Comparison of ENCODE assay signal across 3 fruit fly cellular contexts in the genomic region with DNA sequence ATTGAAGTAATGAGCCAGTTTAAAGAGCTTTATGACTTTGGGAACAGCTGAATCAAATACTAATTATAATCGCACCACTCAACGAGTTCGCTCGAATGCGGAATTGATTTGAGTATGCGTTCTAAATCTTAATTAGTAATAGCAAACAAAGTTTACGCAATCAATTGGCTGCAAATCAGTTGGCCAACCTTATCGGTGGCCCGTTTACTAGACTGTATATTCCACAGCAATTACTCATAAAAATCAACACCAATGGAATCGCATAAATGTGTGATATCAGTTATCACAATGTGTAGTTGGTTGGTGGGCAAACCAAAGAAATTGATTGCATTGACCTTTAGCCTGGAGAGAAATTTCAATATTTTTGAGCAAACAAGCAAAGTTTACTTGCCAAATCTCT.
A peak's percentile ranks its signal among the peaks of the same experiment; 100 is the strongest.
TF ChIP-seq lines count a peak whose summit lies in the region.

No protein-coding gene starts in this region.

- no peak for TF ChIP-seq CTCF in whole organism, embryonic (GFP tag; optimal IDR thresholded peaks at IDR 0.05; lab: Kevin White, UChicago)

TF ChIP-seq in whole organism, adult, 20 proteins besides CTCF, POLR2A, EP300 and RAD21:
- TF ChIP-seq cnc (optimal IDR thresholded peaks at IDR 0.05; lab: Kevin White, UChicago) (no peak), CG12768 (GFP tag; optimal IDR thresholded peaks at IDR 0.05; lab: Kevin White, UChicago) (peak; percentile 24), kay (GFP tag; lab: Kevin White, UChicago; ENCODE audit: borderline replicate concordance) (peak; percentile 86), CG7045 (GFP tag; optimal IDR thresholded peaks at IDR 0.05; lab: Kevin White, UChicago) (peak; percentile 16), cic (GFP tag; optimal IDR thresholded peaks at IDR 0.05; lab: Kevin White, UChicago) (peak; percentile 53)

TF ChIP-seq in whole organism, embryonic, 481 proteins besides CTCF, POLR2A, EP300 and RAD21:
- TF ChIP-seq onecut (GFP tag; IDR thresholded peaks at IDR 0.05; lab: Robert Waterston, UW) (no peak), sug (tag; optimal IDR thresholded peaks at IDR 0.05; lab: Kevin White, UChicago) (peak; percentile 87), CG33557 (GFP tag; optimal IDR thresholded peaks at IDR 0.05; lab: Kevin White, UChicago) (no peak), sd (tag; optimal IDR thresholded peaks at IDR 0.05; lab: Kevin White, UChicago) (peak; percentile 71), Fer1 (GFP tag; optimal IDR thresholded peaks at IDR 0.05; lab: Kevin White, UChicago) (peak; percentile 3), sr (GFP tag; IDR thresholded peaks at IDR 0.05; lab: Robert Waterston, UW) (no peak), CG3281 (GFP tag; optimal IDR thresholded peaks at IDR 0.05; lab: Kevin White, UChicago) (peak; percentile 17), lab (GFP tag; optimal IDR thresholded peaks at IDR 0.05; lab: Kevin White, UChicago) (peak; percentile 21), Hr78 (GFP tag; optimal IDR thresholded peaks at IDR 0.05; lab: Kevin White, UChicago) (peak in 1 of 2 experiments; percentile 14), MTF-1 (GFP tag; optimal IDR thresholded peaks at IDR 0.05; lab: Kevin White, UChicago; ENCODE audit: borderline replicate concordance) (no peak), Pdp1 (GFP tag; optimal IDR thresholded peaks at IDR 0.05; lab: Kevin White, UChicago) (peak in 1 of 2 experiments; percentile 84), Abd-B (GFP tag; optimal IDR thresholded peaks at IDR 0.05; lab: Kevin White, UChicago) (no peak), chinmo (GFP tag; IDR thresholded peaks at IDR 0.05; lab: Robert Waterston, UW; ENCODE audit: partially characterized antibody) (0 out of 4 replicates have a peak, but pooled peaks have one; percentile 77), lola (GFP tag; optimal IDR thresholded peaks at IDR 0.05; lab: Kevin White, UChicago) (no peak), mirr (GFP tag; optimal IDR thresholded peaks at IDR 0.05; lab: Kevin White, UChicago) (peak; percentile 89), GATAe (GFP tag; conservative IDR thresholded peaks at IDR 0.05; lab: Robert Waterston, UW) (peak; percentile 29; the same call in 1 of the 2 replicates), exex (tag; optimal IDR thresholded peaks at IDR 0.05; lab: Kevin White, UChicago) (peak; percentile 99), Hr51 (GFP tag; optimal IDR thresholded peaks at IDR 0.05; lab: Kevin White, UChicago) (no peak), Usf (GFP tag; optimal IDR thresholded peaks at IDR 0.05; lab: Kevin White, UChicago) (no peak), ewg (GFP tag; optimal IDR thresholded peaks at IDR 0.05; lab: Kevin White, UChicago) (no peak), chm (GFP tag; IDR thresholded peaks at IDR 0.05; lab: Robert Waterston, UW) (no peak; the same call in 1 of the 2 replicates), sens-2 (GFP tag; IDR thresholded peaks at IDR 0.05; lab: Robert Waterston, UW) (peak; percentile 40; the same call in 1 of the 2 replicates), CG12744 (GFP tag; optimal IDR thresholded peaks at IDR 0.05; lab: Kevin White, UChicago) (no peak), CG34376 (GFP tag; optimal IDR thresholded peaks at IDR 0.05; lab: Kevin White, UChicago) (peak; percentile 76), CG8281 (tag; optimal IDR thresholded peaks at IDR 0.05; lab: Kevin White, UChicago) (peak; percentile 15), fru (optimal IDR thresholded peaks at IDR 0.05; lab: Kevin White, UChicago) (no peak), Neu2 (GFP tag; optimal IDR thresholded peaks at IDR 0.05; lab: Kevin White, UChicago; ENCODE audit: borderline replicate concordance) (no peak), Med (GFP tag; lab: Kevin White, UChicago) (peak; percentile 62)

TF ChIP-seq in whole organism, prepupa, 60 proteins besides CTCF, POLR2A, EP300 and RAD21:
- TF ChIP-seq Smox (GFP tag; optimal IDR thresholded peaks at IDR 0.05; lab: Kevin White, UChicago): no peak
- TF ChIP-seq vri (GFP tag; optimal IDR thresholded peaks at IDR 0.05; lab: Kevin White, UChicago): peak; percentile 31
- no peak for TF ChIP-seq CG6792 (GFP tag; optimal IDR thresholded peaks at IDR 0.05; lab: Kevin White, UChicago)
